Worm (Caenorhabditis elegans) whole organism, late embryonic: ENCODE measurements around the gene Y54F10BM.21.

ENCODE experiments used
- ama-1 ChIP-seq: fragments of 150-350 bp; optimal IDR thresholded peaks from 2 replicates; lab custom pipeline; 2014
- ceh-22 ChIP-seq: sonication (generic microtip); optimal IDR thresholded peaks from 2 replicates; lab custom pipeline; 2017; ENCODE audit warnings: missing biosample characterization, missing genetic modification characterization
- ceh-45 ChIP-seq: fragments of 200-800 bp; sonication (Bioruptor generic); IDR thresholded peaks from 2 replicates; pipeline ENCODE4 v1.3.6; 2022; ENCODE audit warnings: missing genetic modification reagents, missing genetic modification characterization, missing compliant biosample characterization
- ceh-48 ChIP-seq: sonication (generic microtip); optimal IDR thresholded peaks from 2 replicates; lab custom pipeline; 2016; ENCODE audit warnings: missing genetic modification characterization, inconsistent platforms, missing compliant biosample characterization
- dve-1 ChIP-seq: sonication (generic microtip); optimal IDR thresholded peaks from 2 replicates; lab custom pipeline; 2017; ENCODE audit warnings: antibody characterized with exemption, mild to moderate bottlenecking, missing genetic modification characterization, missing compliant biosample characterization
- ets-4 ChIP-seq: sonication (generic microtip); optimal IDR thresholded peaks from 2 replicates; lab custom pipeline; 2016; ENCODE audit warnings: missing genetic modification characterization, missing compliant biosample characterization
- fkh-10 ChIP-seq: fragments of 150-350 bp; optimal IDR thresholded peaks from 2 replicates; lab custom pipeline; 2014; ENCODE audit warnings: missing biosample characterization, missing genetic modification reagents, missing genetic modification characterization
- nfya-1 ChIP-seq: sonication (generic microtip); optimal IDR thresholded peaks from 2 replicates; lab custom pipeline; 2017; ENCODE audit warnings: missing genetic modification characterization, mild to moderate bottlenecking, missing compliant biosample characterization, antibody characterized with exemption, moderate library complexity
- nhr-11 ChIP-seq: fragments of 150-350 bp; optimal IDR thresholded peaks from 2 replicates; lab custom pipeline; 2014; ENCODE audit warnings: missing biosample characterization, missing genetic modification characterization
- odd-2 ChIP-seq: sonication (generic microtip); optimal IDR thresholded peaks from 2 replicates; lab custom pipeline; 2017; ENCODE audit warnings: antibody characterized with exemption, mild to moderate bottlenecking, missing genetic modification characterization, missing compliant biosample characterization
- pqm-1 ChIP-seq: sonication (generic microtip); optimal IDR thresholded peaks from 2 replicates; lab custom pipeline; 2016; ENCODE audit warnings: missing genetic modification characterization, missing compliant biosample characterization
- tbx-2 ChIP-seq: sonication (generic microtip); optimal IDR thresholded peaks from 2 replicates; lab custom pipeline; 2016; ENCODE audit warnings: missing genetic modification characterization, missing compliant biosample characterization
- ttx-3 ChIP-seq: sonication (generic microtip); optimal IDR thresholded peaks from 2 replicates; lab custom pipeline; 2016; ENCODE audit warnings: missing genetic modification reagents, missing genetic modification characterization, missing compliant biosample characterization

- no peak for TF ChIP-seq ets-4 (tag; lab: Kevin White, UChicago)
- no peak for TF ChIP-seq tbx-2
- no peak for TF ChIP-seq ttx-3 (tag; lab: Kevin White, UChicago)
- TF ChIP-seq pqm-1 (tag; lab: Kevin White, UChicago) = no peak
- no peak for TF ChIP-seq ceh-48
- no peak for TF ChIP-seq nfya-1
- TF ChIP-seq dve-1 = no peak
- no peak for TF ChIP-seq ama-1 (lab: Kevin White, UChicago)
- TF ChIP-seq ceh-45 = no peak
- no peak for TF ChIP-seq odd-2 (tag; lab: Kevin White, UChicago)
- no peak for TF ChIP-seq ceh-22 (tag; lab: Kevin White, UChicago)
- no peak for TF ChIP-seq nhr-11 (tag; lab: Kevin White, UChicago)
- no peak for TF ChIP-seq fkh-10 (GFP tag; lab: Kevin White, UChicago)
Observed at ce11 chrIII:2255522-2255921, 21.4 kb upstream of the Y54F10BM.21 start, which contains the start of gene fbxa-71.
